Fruit fly (Drosophila melanogaster): Measurements from ENCODE around the gene Alp12.
A peak's percentile ranks its signal among the peaks of the same experiment; 100 is the strongest.

Gene Alp12

dm6 chr2L:19423467-19424122, at the start of gene Alp12, which contains the start of gene CG13085 (continued):
- TF ChIP-seq phol (tag; optimal IDR thresholded peaks at IDR 0.05) (peak; percentile 98), psq (GFP tag; optimal IDR thresholded peaks at IDR 0.05) (peak; percentile 85), Usf (GFP tag; optimal IDR thresholded peaks at IDR 0.05) (peak; percentile 95), HHEX (GFP tag; optimal IDR thresholded peaks at IDR 0.05) (peak; percentile 98), CG17568 (GFP tag; optimal IDR thresholded peaks at IDR 0.05) (peak; percentile 97), prd (optimal IDR thresholded peaks at IDR 0.05) (no peak), prd (GFP tag; IDR thresholded peaks at IDR 0.05) (peak; percentile 97), cad (GFP tag; optimal IDR thresholded peaks at IDR 0.05) (no peak), CG1233 (GFP tag; optimal IDR thresholded peaks at IDR 0.05) (peak; percentile 98), caup (GFP tag; optimal IDR thresholded peaks at IDR 0.05; ENCODE audit: severe bottlenecking) (peak; percentile 97), CG4328 (GFP tag; optimal IDR thresholded peaks at IDR 0.05) (peak; percentile 99), fd3F (GFP tag; optimal IDR thresholded peaks at IDR 0.05) (peak; percentile 97), Hmr (GFP tag; optimal IDR thresholded peaks at IDR 0.05) (peak; percentile 99), salm (tag; optimal IDR thresholded peaks at IDR 0.05) (peak; percentile 97), sisA (GFP tag; IDR thresholded peaks at IDR 0.05) (peak; percentile 95), run (tag; optimal IDR thresholded peaks at IDR 0.05) (peak; percentile 98), ssp (GFP tag; IDR thresholded peaks at IDR 0.05) (peak; percentile 91), Side (GFP tag; optimal IDR thresholded peaks at IDR 0.05) (peak; percentile 94), CG11456 (GFP tag; IDR thresholded peaks at IDR 0.05) (peak; percentile 90), PHDP (tag; optimal IDR thresholded peaks at IDR 0.05) (peak; percentile 98), Xrp1 (GFP tag; IDR thresholded peaks at IDR 0.05) (peak; percentile 97), Sox102F (GFP tag; optimal IDR thresholded peaks at IDR 0.05) (peak; percentile 97), ems (GFP tag; optimal IDR thresholded peaks at IDR 0.05) (peak; percentile 94), CG12769 (tag; optimal IDR thresholded peaks at IDR 0.05) (peak; percentile 86), CG6683 (GFP tag; optimal IDR thresholded peaks at IDR 0.05) (peak; percentile 98), CG33213 (GFP tag; optimal IDR thresholded peaks at IDR 0.05) (peak; percentile 88), lmd (GFP tag; IDR thresholded peaks at IDR 0.05) (peak; percentile 98), HmgZ (tag; optimal IDR thresholded peaks at IDR 0.05) (peak; percentile 98), CG6254 (GFP tag; optimal IDR thresholded peaks at IDR 0.05) (peak; percentile 96), ro (GFP tag; IDR thresholded peaks at IDR 0.05) (peak; percentile 93), Six4 (GFP tag; optimal IDR thresholded peaks at IDR 0.05) (peak; percentile 95), CG9797 (GFP tag; optimal IDR thresholded peaks at IDR 0.05) (peak; percentile 47), tap (tag; optimal IDR thresholded peaks at IDR 0.05) (peak; percentile 98), h (optimal IDR thresholded peaks at IDR 0.05) (no peak), sens-2 (GFP tag; IDR thresholded peaks at IDR 0.05) (peak; percentile 77), CG34422 (GFP tag; IDR thresholded peaks at IDR 0.05) (peak; percentile 95), mld (GFP tag; IDR thresholded peaks at IDR 0.05; ENCODE audit: partially characterized antibody) (0 out of 3 replicates have a peak, but pooled peaks have one; percentile 53), CG15011 (GFP tag; optimal IDR thresholded peaks at IDR 0.05) (peak; percentile 99), CG10209 (GFP tag; optimal IDR thresholded peaks at IDR 0.05) (peak; percentile 99), ase (GFP tag; IDR thresholded peaks at IDR 0.05) (peak; percentile 89), CG5245 (GFP tag; optimal IDR thresholded peaks at IDR 0.05) (peak; percentile 93), CG10462 (GFP tag; optimal IDR thresholded peaks at IDR 0.05) (peak; percentile 96), ATbp (GFP tag; optimal IDR thresholded peaks at IDR 0.05) (peak; percentile 97), tio (GFP tag; optimal IDR thresholded peaks at IDR 0.05) (peak; percentile 98), lab (GFP tag; optimal IDR thresholded peaks at IDR 0.05) (peak; percentile 99), CG10959 (GFP tag; IDR thresholded peaks at IDR 0.05) (peak; percentile 87), ash1 (GFP tag; optimal IDR thresholded peaks at IDR 0.05) (no peak), CG3838 (GFP tag; optimal IDR thresholded peaks at IDR 0.05) (peak; percentile 90), CG12659 (GFP tag; optimal IDR thresholded peaks at IDR 0.05) (peak; percentile 100), pita (GFP tag; optimal IDR thresholded peaks at IDR 0.05) (no peak)

Measured in whole organism, embryonic.